Worm (Caenorhabditis elegans) whole organism, L4/young adult: Measurements from ENCODE around the gene ufc-1.

Source experiments
- W03F9.2 ChIP-seq: fragments of 150-350 bp; optimal IDR thresholded peaks from 2 replicates; lab custom pipeline; 2014; ENCODE audit warnings: missing biosample characterization, missing genetic modification characterization
- dao-5 ChIP-seq: sonication (generic microtip); optimal IDR thresholded peaks from 2 replicates; lab custom pipeline; 2016; ENCODE audit warnings: missing genotype, missing genetic modification characterization, moderate library complexity, missing compliant biosample characterization
- him-1 ChIP-seq: sonication (generic microtip); optimal IDR thresholded peaks from 2 replicates; lab custom pipeline; 2016; ENCODE audit warnings: missing genotype, missing genetic modification reagents, missing genetic modification characterization, missing compliant biosample characterization

DNA sequence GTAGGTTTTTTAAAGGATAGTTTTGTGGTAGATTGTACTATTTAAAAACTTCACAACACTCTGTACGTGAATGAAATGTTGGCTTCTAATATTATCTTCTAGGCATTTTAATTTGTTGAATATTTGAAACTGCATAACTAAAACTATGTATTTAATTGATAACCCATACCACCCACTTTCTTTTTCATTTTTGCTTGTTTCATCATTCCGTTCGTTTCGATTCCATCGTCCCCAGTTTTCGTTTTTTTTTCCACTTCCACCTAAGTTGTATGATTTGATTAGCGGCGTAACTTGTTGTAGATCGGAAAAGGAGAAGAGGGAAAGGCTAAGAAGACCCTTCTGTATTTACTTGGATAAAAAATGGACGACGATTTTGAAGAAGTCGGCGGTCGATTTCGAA lies 31.4 kb upstream of the ufc-1 start, which contains the start of gene K01B6.3:
- no peak for TF ChIP-seq dao-5 (tag; lab: Kevin White, UChicago)
- TF ChIP-seq him-1 (tag; lab: Kevin White, UChicago): no peak
- no peak for TF ChIP-seq W03F9.2 (tag; lab: Kevin White, UChicago)
